Worm (Caenorhabditis elegans): ENCODE results near the gene abhd-3.2.
A peak's percentile ranks its signal among the peaks of the same experiment; 100 is the strongest.

The abhd-3.2 gene

ce11 chrX:977958-978686, at the start of gene abhd-3.2:
Gene abhd-3.2 (minus strand): TSS chrX:978008.
- peak in 1 of 2 experiments; percentile 11 for TF ChIP-seq mdl-1 (tag; optimal IDR thresholded peaks at IDR 0.05)
- TF ChIP-seq alr-1 (tag; optimal IDR thresholded peaks at IDR 0.05) = no peak
- peak; percentile 67 for TF ChIP-seq egl-27 (tag; optimal IDR thresholded peaks at IDR 0.05)
- peak; percentile 3 for TF ChIP-seq F13H6.1 (tag; optimal IDR thresholded peaks at IDR 0.05)
- peak; percentile 56 for TF ChIP-seq blmp-1 (tag; optimal IDR thresholded peaks at IDR 0.05; ENCODE audit: insufficient read depth)
- TF ChIP-seq nhr-21 (tag; optimal IDR thresholded peaks at IDR 0.05) = peak; percentile 17
- TF ChIP-seq gmeb-1 (tag; optimal IDR thresholded peaks at IDR 0.05) = peak; percentile 65
- TF ChIP-seq lsy-2 (tag; optimal IDR thresholded peaks at IDR 0.05) = no peak
- TF ChIP-seq fos-1 (tag; optimal IDR thresholded peaks at IDR 0.05) = peak; percentile 99
- peak; percentile 15 for TF ChIP-seq nhr-129 (tag; optimal IDR thresholded peaks at IDR 0.05)
- TF ChIP-seq mab-5 (tag; optimal IDR thresholded peaks at IDR 0.05) = no peak
- peak; percentile 51 for TF ChIP-seq sma-3 (GFP tag; optimal IDR thresholded peaks at IDR 0.05)
- peak; percentile 90 for TF ChIP-seq sma-9 (GFP tag; optimal IDR thresholded peaks at IDR 0.05)
- TF ChIP-seq sma-9 (tag; optimal IDR thresholded peaks at IDR 0.05) = no peak
- TF ChIP-seq ztf-11 (tag; optimal IDR thresholded peaks at IDR 0.05) = no peak
- peak; percentile 75 for TF ChIP-seq crh-2 (tag; optimal IDR thresholded peaks at IDR 0.05)

ce11 chrX:1027370-1027769, 49.6 kb upstream of the abhd-3.2 start:
- TF ChIP-seq nhr-25 (tag; optimal IDR thresholded peaks at IDR 0.05) (no peak), fos-1 (tag; optimal IDR thresholded peaks at IDR 0.05) (no peak), ZK546.5 (tag; optimal IDR thresholded peaks at IDR 0.05) (no peak), snpc-4 (tag; optimal IDR thresholded peaks at IDR 0.05) (peak; percentile 53)

- TF ChIP-seq nhr-77 (tag; optimal IDR thresholded peaks at IDR 0.05) (no peak), nhr-25 (tag; optimal IDR thresholded peaks at IDR 0.05) (peak; percentile 77), sma-9 (GFP tag; optimal IDR thresholded peaks at IDR 0.05) (peak; percentile 44), sma-9 (tag; optimal IDR thresholded peaks at IDR 0.05) (no peak), sma-3 (GFP tag; optimal IDR thresholded peaks at IDR 0.05) (peak; percentile 54), crh-2 (tag; optimal IDR thresholded peaks at IDR 0.05) (peak; percentile 54), nhr-129 (tag; optimal IDR thresholded peaks at IDR 0.05) (peak; percentile 17), gmeb-1 (tag; optimal IDR thresholded peaks at IDR 0.05) (peak; percentile 19), nhr-21 (tag; optimal IDR thresholded peaks at IDR 0.05) (peak; percentile 71), mdl-1 (tag; optimal IDR thresholded peaks at IDR 0.05) (no peak)
Observed at ce11 chrX:1026722-1027121, 48.9 kb upstream of the abhd-3.2 start.

- TF ChIP-seq nhr-11 (tag; optimal IDR thresholded peaks at IDR 0.05) (no peak), lin-11 (tag; optimal IDR thresholded peaks at IDR 0.05) (no peak), sem-4 (tag; optimal IDR thresholded peaks at IDR 0.05) (no peak), dmd-4 (tag; optimal IDR thresholded peaks at IDR 0.05) (no peak)
Observed at ce11 chrX:1025010-1025409, 47.2 kb upstream of the abhd-3.2 start, which contains the start of gene F55A4.3. Gene F55A4.3 (minus strand): TSS chrX:1025110.

ce11 chrX:1021835-1022311, 44.1 kb upstream of the abhd-3.2 start:
- TF ChIP-seq ztf-4 (tag; optimal IDR thresholded peaks at IDR 0.05) = no peak
- TF ChIP-seq mab-5 (tag; optimal IDR thresholded peaks at IDR 0.05) = peak; percentile 2
- TF ChIP-seq lin-13 (GFP tag; optimal IDR thresholded peaks at IDR 0.05) = no peak
- TF ChIP-seq nhr-129 (tag; optimal IDR thresholded peaks at IDR 0.05) = peak; percentile 68
- TF ChIP-seq lsy-2 (tag; optimal IDR thresholded peaks at IDR 0.05) = peak in 1 of 2 experiments; percentile 9
- peak; percentile 74 for TF ChIP-seq unc-55 (GFP tag; optimal IDR thresholded peaks at IDR 0.05)
- no peak for TF ChIP-seq mbf-1 (tag; optimal IDR thresholded peaks at IDR 0.05)

ce11 chrX:1018586-1018985, 40.8 kb upstream of the abhd-3.2 start:
- TF ChIP-seq nhr-129 (tag; optimal IDR thresholded peaks at IDR 0.05) = peak; percentile 19
- no peak for TF ChIP-seq blmp-1 (tag; optimal IDR thresholded peaks at IDR 0.05; ENCODE audit: insufficient read depth)
- TF ChIP-seq mab-5 (tag; optimal IDR thresholded peaks at IDR 0.05) = peak; percentile 26
- no peak for TF ChIP-seq skn-1 (tag; optimal IDR thresholded peaks at IDR 0.05)
- TF ChIP-seq crh-2 (tag; optimal IDR thresholded peaks at IDR 0.05) = peak; percentile 16
- peak; percentile 25 for TF ChIP-seq C34F6.9 (tag; optimal IDR thresholded peaks at IDR 0.05)
- TF ChIP-seq nhr-12 (tag; optimal IDR thresholded peaks at IDR 0.05) = no peak
- peak; percentile 1 to 53 for TF ChIP-seq lsy-2 (tag; optimal IDR thresholded peaks at IDR 0.05)
- TF ChIP-seq ceh-82 (tag; optimal IDR thresholded peaks at IDR 0.05) = no peak

Measured in whole organism, L2 larva.